Worm (Caenorhabditis elegans) whole organism, young adult: ENCODE data around the gene R05H10.7.

Experiments used
- F33H1.4 ChIP-seq: fragments of 200-800 bp; sonication (Bioruptor generic); IDR thresholded peaks from 2 replicates; pipeline ENCODE4 v1.3.6; 2022; ENCODE audit warnings: missing genetic modification reagents, missing genetic modification characterization, missing compliant biosample characterization
- T07F8.4 ChIP-seq: sonication (generic microtip); optimal IDR thresholded peaks from 2 replicates; lab custom pipeline; 2016; ENCODE audit warnings: mild to moderate bottlenecking, missing genetic modification characterization, moderate library complexity, missing compliant biosample characterization
- ccch-3 ChIP-seq: fragments of 200-800 bp; sonication (Bioruptor generic); optimal IDR thresholded peaks from 2 replicates; lab custom pipeline; 2018; ENCODE audit warnings: mild to moderate bottlenecking, missing genetic modification characterization, missing compliant biosample characterization
- cebp-2 ChIP-seq: fragments of 200-800 bp; sonication (Bioruptor generic); IDR thresholded peaks from 2 replicates; pipeline ENCODE4 v1.3.6; 2022; ENCODE audit warnings: missing genetic modification characterization, missing compliant biosample characterization
- chd-7 ChIP-seq: sonication (generic microtip); optimal IDR thresholded peaks from 2 replicates; lab custom pipeline; 2016; ENCODE audit warnings: mild to moderate bottlenecking, missing genetic modification characterization, moderate library complexity, missing compliant biosample characterization
- fkh-3 ChIP-seq: sonication (generic microtip); optimal IDR thresholded peaks from 2 replicates; lab custom pipeline; 2016; ENCODE audit warnings: mild to moderate bottlenecking, missing genetic modification characterization, missing compliant biosample characterization
- him-1 ChIP-seq: sonication (generic microtip); optimal IDR thresholded peaks from 2 replicates; lab custom pipeline; 2016; ENCODE audit warnings: missing genotype, missing genetic modification reagents, missing genetic modification characterization, missing compliant biosample characterization
- hlh-12 ChIP-seq: sonication (generic microtip); optimal IDR thresholded peaks from 2 replicates; lab custom pipeline; 2016; ENCODE audit warnings: missing genetic modification characterization, missing compliant biosample characterization
- hmg-1.2 ChIP-seq: fragments of 200-800 bp; sonication (Bioruptor generic); IDR thresholded peaks from 2 replicates; pipeline ENCODE4 v1.3.6; 2022; ENCODE audit warnings: missing genetic modification reagents, missing genetic modification characterization, missing compliant biosample characterization
- nfya-1 ChIP-seq: sonication (generic microtip); optimal IDR thresholded peaks from 2 replicates; lab custom pipeline; 2017; ENCODE audit warnings: antibody characterized with exemption, missing compliant biosample characterization, missing genetic modification characterization, borderline replicate concordance; ENCODE audit not compliant: insufficient read depth
- snpc-1.1 ChIP-seq: sonication (generic microtip); optimal IDR thresholded peaks from 2 replicates; lab custom pipeline; 2017; ENCODE audit warnings: missing genetic modification characterization, mild to moderate bottlenecking, missing compliant biosample characterization, antibody characterized with exemption, moderate library complexity, missing genotype, missing genetic modification reagents; ENCODE audit not compliant: insufficient read depth
- snpc-3.4 ChIP-seq: sonication (generic microtip); optimal IDR thresholded peaks from 2 replicates; lab custom pipeline; 2017; ENCODE audit warnings: missing genetic modification characterization, mild to moderate bottlenecking, missing compliant biosample characterization, antibody characterized with exemption, moderate library complexity, missing genotype, missing genetic modification reagents
- snpc-4 ChIP-seq, 5 experiments: fragments of 150-350 bp in 1 of 5; sonication (generic microtip) in 4 of 5; optimal IDR thresholded peaks; 2 replicates each; lab custom pipeline; 2014 to 2018; ENCODE audit warnings: missing genetic modification characterization in 5 of 5, missing biosample characterization in 3 of 5, antibody characterized with exemption in 2 of 5, mild to moderate bottlenecking in 2 of 5, missing compliant biosample characterization in 2 of 5, missing genotype in 2 of 5, moderate library complexity in 2 of 5, missing genetic modification reagents in 1 of 5
- ztf-6 ChIP-seq: fragments of 200-800 bp; sonication (Bioruptor generic); IDR thresholded peaks from 2 replicates; pipeline ENCODE4 v1.3.6; 2022; ENCODE audit warnings: missing genetic modification reagents, missing genetic modification characterization, missing compliant biosample characterization

- TF ChIP-seq hmg-1.2 (no peak), chd-7 (no peak), F33H1.4 (no peak), ztf-6 (GFP tag; lab: Robert Waterston, UW) (no peak), snpc-4 (GFP tag; optimal IDR thresholded peaks at IDR 0.05; lab: Kevin White, UChicago) (no peak), snpc-4 (tag; optimal IDR thresholded peaks at IDR 0.05; lab: Kevin White, UChicago) (no peak), him-1 (tag; lab: Kevin White, UChicago) (no peak), cebp-2 (no peak), snpc-1.1 (no peak), fkh-3 (tag; lab: Kevin White, UChicago) (no peak), T07F8.4 (tag; lab: Kevin White, UChicago) (no peak), hlh-12 (tag; lab: Kevin White, UChicago) (no peak), ccch-3 (GFP tag; lab: Kevin White, UChicago) (no peak), nfya-1 (tag; lab: Kevin White, UChicago) (no peak), snpc-3.4 (no peak)
Observed at ce11 chrII:14851483-14851882, 3.8 kb upstream of the R05H10.7 start, which contains the start of gene R05H10.1.
